Worm (Caenorhabditis elegans) whole organism, L1 larva: Measurements from ENCODE around the gene che-7.
A peak's percentile ranks its signal among the peaks of the same experiment; 100 is the strongest.

Experiments
- C16A3.4 ChIP-seq: fragments of 150-350 bp; optimal IDR thresholded peaks from 2 replicates; lab custom pipeline; 2014; ENCODE audit warnings: missing biosample characterization, missing genetic modification characterization
- C34B4.2 ChIP-seq: sonication (generic microtip); optimal IDR thresholded peaks from 2 replicates; lab custom pipeline; 2017; ENCODE audit warnings: mild to moderate bottlenecking, missing genetic modification characterization, missing compliant biosample characterization
- F16B12.6 ChIP-seq: fragments of 150-350 bp; optimal IDR thresholded peaks from 2 replicates; lab custom pipeline; 2014; ENCODE audit warnings: missing biosample characterization, missing genetic modification characterization
- Y116A8C.19 ChIP-seq: sonication (generic microtip); optimal IDR thresholded peaks from 2 replicates; lab custom pipeline; 2016; ENCODE audit warnings: missing compliant biosample characterization, missing genetic modification characterization, borderline replicate concordance
- aha-1 ChIP-seq: fragments of 150-350 bp; optimal IDR thresholded peaks from 2 replicates; lab custom pipeline; 2014; ENCODE audit warnings: missing biosample characterization, missing genetic modification characterization
- alr-1 ChIP-seq: fragments of 200-800 bp; sonication (Bioruptor generic); optimal IDR thresholded peaks from 2 replicates; lab custom pipeline; 2018; ENCODE audit warnings: borderline replicate concordance, mild to moderate bottlenecking, missing genetic modification characterization, missing compliant biosample characterization
- ama-1 ChIP-seq: fragments of 150-350 bp; optimal IDR thresholded peaks from 2 replicates; lab custom pipeline; 2014
- blmp-1 ChIP-seq: fragments of 150-350 bp; optimal IDR thresholded peaks from 2 replicates; lab custom pipeline; 2014; ENCODE audit warnings: missing biosample characterization, missing genetic modification characterization
- ceh-63 ChIP-seq: fragments of 200-800 bp; sonication (Bioruptor generic); optimal IDR thresholded peaks from 2 replicates; lab custom pipeline; 2018; ENCODE audit warnings: mild to moderate bottlenecking, missing genetic modification characterization, missing compliant biosample characterization
- ceh-8 ChIP-seq: fragments of 200-800 bp; sonication (Bioruptor generic); optimal IDR thresholded peaks from 2 replicates; lab custom pipeline; 2018; ENCODE audit warnings: mild to moderate bottlenecking, missing genetic modification characterization, moderate library complexity, missing compliant biosample characterization
- ceh-82 ChIP-seq, 3 experiments: fragments of 150-350 bp in 1 of 3; sonication (generic microtip) in 2 of 3; optimal IDR thresholded peaks; 2 replicates each; lab custom pipeline; 2014 to 2017; ENCODE audit warnings: missing biosample characterization in 3 of 3, missing genetic modification characterization in 3 of 3
- ceh-88 ChIP-seq: fragments of 200-800 bp; sonication (Bioruptor generic); IDR thresholded peaks from 2 replicates; pipeline ENCODE4 v1.3.6; 2022; ENCODE audit warnings: missing genetic modification characterization, missing compliant biosample characterization
- ceh-90 ChIP-seq: sonication (generic microtip); optimal IDR thresholded peaks from 2 replicates; lab custom pipeline; 2016; ENCODE audit warnings: missing genetic modification characterization, missing compliant biosample characterization
- dsc-1 ChIP-seq: sonication (generic microtip); optimal IDR thresholded peaks from 2 replicates; lab custom pipeline; 2016; ENCODE audit warnings: mild to moderate bottlenecking, missing genetic modification characterization, missing compliant biosample characterization
- elt-2 ChIP-seq: sonication (generic microtip); optimal IDR thresholded peaks from 2 replicates; lab custom pipeline; 2016; ENCODE audit warnings: missing genetic modification characterization, mild to moderate bottlenecking, inconsistent platforms, missing compliant biosample characterization, missing genetic modification reagents
- elt-3 ChIP-seq, 6 experiments: fragments of 150-350 bp in 1 of 6; sonication (generic microtip); optimal IDR thresholded peaks; 2 replicates each; lab custom pipeline; 2017 to 2018; ENCODE audit warnings: missing biosample characterization in 6 of 6, missing genetic modification characterization in 6 of 6, inconsistent platforms in 1 of 6
- fkh-4 ChIP-seq: sonication (generic microtip); optimal IDR thresholded peaks from 2 replicates; lab custom pipeline; 2016; ENCODE audit warnings: missing compliant biosample characterization, missing genetic modification characterization, borderline replicate concordance
- fkh-8 ChIP-seq: sonication (generic microtip); optimal IDR thresholded peaks from 2 replicates; lab custom pipeline; 2016; ENCODE audit warnings: mild to moderate bottlenecking, missing genetic modification characterization, missing compliant biosample characterization
- fos-1 ChIP-seq: fragments of 150-350 bp; optimal IDR thresholded peaks from 2 replicates; lab custom pipeline; 2014; ENCODE audit warnings: missing biosample characterization, missing genetic modification characterization
- hlh-17 ChIP-seq: fragments of 200-800 bp; sonication (Bioruptor generic); optimal IDR thresholded peaks from 2 replicates; lab custom pipeline; 2018; ENCODE audit warnings: missing genetic modification characterization, mild to moderate bottlenecking, missing compliant biosample characterization, moderate library complexity, borderline replicate concordance
- hlh-4 ChIP-seq: sonication (generic microtip); optimal IDR thresholded peaks from 2 replicates; lab custom pipeline; 2016; ENCODE audit warnings: mild to moderate bottlenecking, missing genetic modification characterization, missing compliant biosample characterization
- hpl-2 ChIP-seq: fragments of 150-350 bp; optimal IDR thresholded peaks from 2 replicates; lab custom pipeline; 2014; ENCODE audit warnings: missing biosample characterization, missing genetic modification reagents, missing genetic modification characterization
- lin-13 ChIP-seq: fragments of 150-350 bp; optimal IDR thresholded peaks from 2 replicates; lab custom pipeline; 2014; ENCODE audit warnings: missing biosample characterization, missing genetic modification reagents, missing genetic modification characterization
- lin-15B ChIP-seq: fragments of 150-350 bp; sonication (generic microtip); optimal IDR thresholded peaks from 3 replicates; lab custom pipeline; 2014; ENCODE audit warnings: missing biosample characterization, missing genetic modification characterization
- lin-35 ChIP-seq, 2 experiments: fragments of 150-350 bp; optimal IDR thresholded peaks; 2 replicates each; lab custom pipeline; 2014; ENCODE audit warnings: missing biosample characterization in 2 of 2, missing genetic modification characterization in 2 of 2, missing genetic modification reagents in 2 of 2
- lin-39 ChIP-seq: fragments of 150-350 bp; optimal IDR thresholded peaks from 2 replicates; lab custom pipeline; 2014; ENCODE audit warnings: missing biosample characterization, missing genetic modification reagents, missing genetic modification characterization
- lsy-2 ChIP-seq, 2 experiments: fragments of 150-350 bp; optimal IDR thresholded peaks; 2 replicates each; lab custom pipeline; 2014; ENCODE audit warnings: missing biosample characterization in 2 of 2, missing genetic modification characterization in 2 of 2
- mdl-1 ChIP-seq, 2 experiments: fragments of 150-350 bp; optimal IDR thresholded peaks; 2 replicates each; lab custom pipeline; 2014 to 2017; ENCODE audit warnings: missing biosample characterization in 2 of 2, missing genetic modification characterization in 2 of 2, inconsistent platforms in 1 of 2
- mef-2 ChIP-seq: fragments of 150-350 bp; optimal IDR thresholded peaks from 2 replicates; lab custom pipeline; 2014; ENCODE audit warnings: missing biosample characterization, missing genetic modification characterization
- mep-1 ChIP-seq: fragments of 150-350 bp; optimal IDR thresholded peaks from 2 replicates; lab custom pipeline; 2014; ENCODE audit warnings: missing biosample characterization, missing genetic modification characterization
- nhr-11 ChIP-seq: fragments of 150-350 bp; optimal IDR thresholded peaks from 2 replicates; lab custom pipeline; 2014; ENCODE audit warnings: missing biosample characterization, missing genetic modification characterization
- nhr-12 ChIP-seq: sonication (generic microtip); optimal IDR thresholded peaks from 2 replicates; lab custom pipeline; 2017; ENCODE audit warnings: missing biosample characterization, missing genetic modification characterization
- nhr-19 ChIP-seq: fragments of 200-800 bp; sonication (Bioruptor generic); conservative IDR thresholded peaks from 2 replicates; pipeline ENCODE4 v1.3.6; 2022; ENCODE audit warnings: missing genetic modification characterization, missing compliant biosample characterization
- nhr-47 ChIP-seq: sonication (generic microtip); optimal IDR thresholded peaks from 2 replicates; lab custom pipeline; 2016; ENCODE audit warnings: mild to moderate bottlenecking, missing genetic modification characterization, moderate library complexity, missing compliant biosample characterization
- nhr-71 ChIP-seq: sonication (generic microtip); optimal IDR thresholded peaks from 2 replicates; lab custom pipeline; 2016; ENCODE audit warnings: mild to moderate bottlenecking, missing genetic modification characterization, moderate library complexity, missing compliant biosample characterization
- nhr-77 ChIP-seq: fragments of 150-350 bp; optimal IDR thresholded peaks from 2 replicates; lab custom pipeline; 2014; ENCODE audit warnings: missing biosample characterization, missing genetic modification characterization
- pag-3 ChIP-seq: sonication (generic microtip); optimal IDR thresholded peaks from 2 replicates; lab custom pipeline; 2017; ENCODE audit warnings: missing genetic modification characterization, mild to moderate bottlenecking, missing compliant biosample characterization, antibody characterized with exemption, borderline replicate concordance; ENCODE audit not compliant: insufficient read depth
- rnt-1 ChIP-seq: sonication (generic microtip); optimal IDR thresholded peaks from 2 replicates; lab custom pipeline; 2016; ENCODE audit warnings: mild to moderate bottlenecking, missing genetic modification characterization, moderate library complexity, missing compliant biosample characterization
- snpc-4 ChIP-seq: fragments of 150-350 bp; optimal IDR thresholded peaks from 2 replicates; lab custom pipeline; 2014; ENCODE audit warnings: missing biosample characterization, missing genetic modification characterization
- snu-23 ChIP-seq: sonication (generic microtip); optimal IDR thresholded peaks from 2 replicates; lab custom pipeline; 2016; ENCODE audit warnings: missing genetic modification characterization, missing compliant biosample characterization
- sptf-1 ChIP-seq: fragments of 150-350 bp; optimal IDR thresholded peaks from 2 replicates; lab custom pipeline; 2014; ENCODE audit warnings: missing biosample characterization, missing genetic modification characterization
- sup-37 ChIP-seq: fragments of 200-800 bp; sonication (Bioruptor generic); optimal IDR thresholded peaks from 2 replicates; lab custom pipeline; 2018; ENCODE audit warnings: mild to moderate bottlenecking, missing genetic modification characterization, missing compliant biosample characterization
- tbx-2 ChIP-seq: sonication (generic microtip); optimal IDR thresholded peaks from 2 replicates; lab custom pipeline; 2016; ENCODE audit warnings: missing genetic modification characterization, missing compliant biosample characterization
- unc-30 ChIP-seq: sonication (generic microtip); optimal IDR thresholded peaks from 2 replicates; lab custom pipeline; 2017; ENCODE audit warnings: missing biosample characterization, missing genetic modification characterization
- unc-98 ChIP-seq: fragments of 200-800 bp; sonication (Bioruptor generic); IDR thresholded peaks from 2 replicates; pipeline ENCODE4 v1.3.6; 2022; ENCODE audit warnings: missing genetic modification characterization, missing compliant biosample characterization
- xbp-1 ChIP-seq: sonication (generic microtip); optimal IDR thresholded peaks from 2 replicates; lab custom pipeline; 2016; ENCODE audit warnings: missing genetic modification characterization, missing compliant biosample characterization
- zag-1 ChIP-seq: fragments of 150-350 bp; optimal IDR thresholded peaks from 2 replicates; lab custom pipeline; 2014; ENCODE audit warnings: missing biosample characterization, missing genetic modification characterization
- zip-4 ChIP-seq: fragments of 200-800 bp; sonication (Bioruptor generic); optimal IDR thresholded peaks from 2 replicates; lab custom pipeline; 2018; ENCODE audit warnings: mild to moderate bottlenecking, missing genetic modification characterization, moderate library complexity, missing compliant biosample characterization
- ztf-11 ChIP-seq, 2 experiments: sonication (generic microtip); optimal IDR thresholded peaks; 2 replicates each; lab custom pipeline; 2016 to 2017; ENCODE audit warnings: missing genetic modification characterization in 2 of 2, missing biosample characterization in 1 of 2, missing compliant biosample characterization in 1 of 2

The che-7 gene

DNA sequence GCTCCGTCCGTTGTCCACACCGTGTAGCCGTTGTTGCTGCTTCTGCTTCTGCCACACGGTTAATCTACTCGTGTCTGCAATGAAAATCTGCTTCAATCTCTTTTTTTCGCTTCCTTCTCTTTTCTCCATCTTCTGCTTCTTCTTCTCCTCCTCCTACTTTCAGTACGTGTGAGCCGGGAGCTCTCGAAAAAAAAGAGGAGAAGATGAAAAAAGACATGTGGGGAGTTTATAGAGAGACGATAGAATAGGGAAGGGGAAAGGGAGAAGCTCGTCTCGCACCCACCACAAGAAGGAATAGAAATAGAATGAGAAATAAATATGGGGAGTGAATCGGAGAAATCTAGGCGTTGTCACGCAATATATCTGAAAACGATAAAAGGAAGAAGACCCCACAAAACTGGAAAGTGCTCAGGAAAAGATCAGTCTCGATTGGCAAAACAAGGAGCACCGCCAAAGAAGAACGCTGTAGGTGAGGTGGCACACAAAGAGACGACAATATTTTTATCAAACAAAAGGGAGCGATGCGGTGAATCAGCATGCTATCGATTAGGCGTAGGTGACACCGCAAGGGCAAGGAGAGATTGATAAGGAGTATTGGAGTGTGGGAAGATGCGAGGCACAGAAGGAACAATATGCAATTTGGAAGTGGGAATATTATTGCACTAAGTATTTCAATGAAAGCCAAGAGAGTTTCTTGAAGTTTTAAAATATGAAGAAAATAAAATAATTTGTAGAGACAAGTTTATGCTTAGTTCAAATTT is 8.9 kb upstream of the che-7 start, which contains the start of gene let-413 (continued):
- TF ChIP-seq alr-1 (tag; lab: Kevin White, UChicago) (no peak), nhr-12 (tag; lab: Kevin White, UChicago) (no peak), sptf-1 (tag; lab: Kevin White, UChicago) (no peak), F16B12.6 (tag; lab: Kevin White, UChicago) (no peak), pag-3 (tag; lab: Kevin White, UChicago) (no peak), xbp-1 (tag; lab: Kevin White, UChicago) (no peak), C16A3.4 (tag; lab: Kevin White, UChicago) (no peak), fkh-4 (tag; lab: Kevin White, UChicago) (no peak), dsc-1 (tag; lab: Kevin White, UChicago) (no peak), lin-13 (GFP tag; lab: Kevin White, UChicago) (no peak), blmp-1 (no peak), ceh-82 (tag; optimal IDR thresholded peaks at IDR 0.05; lab: Kevin White, UChicago) (peak in 1 of 3 experiments; percentile 35), lin-39 (tag; lab: Kevin White, UChicago) (no peak), fos-1 (tag; lab: Kevin White, UChicago) (no peak), C34B4.2 (tag; lab: Kevin White, UChicago) (no peak), ztf-11 (tag; optimal IDR thresholded peaks at IDR 0.05; lab: Kevin White, UChicago) (no peak), fkh-8 (peak; percentile 12), nhr-47 (tag; lab: Kevin White, UChicago) (no peak), mdl-1 (tag; optimal IDR thresholded peaks at IDR 0.05; lab: Kevin White, UChicago) (no peak), hlh-17 (no peak), mef-2 (tag; lab: Kevin White, UChicago) (no peak), hpl-2 (GFP tag; lab: Kevin White, UChicago) (no peak), ceh-63 (no peak), unc-30 (tag; lab: Kevin White, UChicago) (no peak), ceh-88 (GFP tag; lab: Robert Waterston, UW) (no peak), zip-4 (GFP tag; lab: Kevin White, UChicago) (no peak), zag-1 (tag; lab: Kevin White, UChicago) (no peak), mep-1 (tag; lab: Kevin White, UChicago) (peak; percentile 9), sup-37 (no peak), nhr-71 (no peak), snpc-4 (tag; lab: Kevin White, UChicago) (no peak), nhr-19 (GFP tag; lab: Robert Waterston, UW) (no peak), rnt-1 (tag; lab: Kevin White, UChicago) (no peak), lin-15B (tag; lab: Kevin White, UChicago) (no peak), elt-2 (tag; lab: Kevin White, UChicago) (peak; percentile 33), lin-35 (GFP tag; optimal IDR thresholded peaks at IDR 0.05; lab: Kevin White, UChicago) (peak in 1 of 2 experiments; percentile 15), aha-1 (no peak), nhr-11 (tag; lab: Kevin White, UChicago) (no peak), Y116A8C.19 (tag; lab: Kevin White, UChicago) (no peak), ceh-90 (tag; lab: Kevin White, UChicago) (no peak), tbx-2 (tag; lab: Kevin White, UChicago) (no peak), lsy-2 (tag; optimal IDR thresholded peaks at IDR 0.05; lab: Kevin White, UChicago) (peak in 1 of 2 experiments; percentile 7), snu-23 (GFP tag; lab: Kevin White, UChicago) (no peak), ama-1 (lab: Kevin White, UChicago) (no peak), unc-98 (GFP tag; lab: Robert Waterston, UW) (no peak), nhr-77 (tag; lab: Kevin White, UChicago) (no peak), elt-3 (tag; optimal IDR thresholded peaks at IDR 0.05; lab: Kevin White, UChicago) (peak in 1 of 6 experiments; percentile 6), hlh-4 (tag; lab: Kevin White, UChicago) (no peak), ceh-8 (no peak)
